Fruit fly (Drosophila melanogaster): ENCODE results near the gene pum.

The pum gene

DNA sequence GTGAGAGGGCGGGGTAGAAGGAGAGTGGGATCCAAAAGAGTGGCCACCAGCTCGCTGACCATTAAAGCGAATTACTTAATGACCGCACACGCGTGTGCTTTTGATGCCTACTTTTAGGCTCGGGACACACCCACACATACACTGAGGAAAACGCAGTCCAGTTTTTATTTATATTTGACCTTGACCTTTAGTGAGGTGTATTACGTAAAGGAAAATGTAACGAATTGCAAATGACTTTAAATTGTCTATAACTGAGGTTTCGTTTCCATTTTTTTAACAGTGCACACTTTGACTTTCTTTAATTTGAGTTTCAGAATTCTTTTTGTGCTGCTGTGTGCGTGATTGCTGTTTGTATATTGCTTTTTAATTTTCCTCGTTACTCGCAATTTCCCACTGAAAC lies 152.2 kb downstream of the pum start (continued):
- TF ChIP-seq Awh (GFP tag; IDR thresholded peaks at IDR 0.05) (0 out of 2 replicates have a peak, but pooled peaks have one; percentile 19), hb (GFP tag; IDR thresholded peaks at IDR 0.05; ENCODE audit: partially characterized antibody) (no peak), sr (GFP tag; IDR thresholded peaks at IDR 0.05) (0 out of 3 replicates have a peak, but pooled peaks have one; percentile 35), CG18599 (GFP tag; optimal IDR thresholded peaks at IDR 0.05) (peak; percentile 56), sug (tag; optimal IDR thresholded peaks at IDR 0.05) (no peak), Sry-δ (GFP tag; optimal IDR thresholded peaks at IDR 0.05) (no peak), zfh2 (GFP tag; optimal IDR thresholded peaks at IDR 0.05) (peak; percentile 15), lab (GFP tag; optimal IDR thresholded peaks at IDR 0.05) (peak; percentile 57), Ada2b (GFP tag; IDR thresholded peaks at IDR 0.05) (peak; percentile 25; the same call in 1 of the 2 replicates), CG8765 (GFP tag; IDR thresholded peaks at IDR 0.05) (no peak), Chrac-16 (GFP tag; optimal IDR thresholded peaks at IDR 0.05) (no peak), Dip2 (GFP tag; IDR thresholded peaks at IDR 0.05) (no peak), Ssrp (tag; optimal IDR thresholded peaks at IDR 0.05) (peak; percentile 16), ERR (GFP tag; optimal IDR thresholded peaks at IDR 0.05) (no peak), dmrt11E (tag; optimal IDR thresholded peaks at IDR 0.05) (no peak), CG4617 (GFP tag; optimal IDR thresholded peaks at IDR 0.05; ENCODE audit: borderline replicate concordance) (no peak), CG10366 (GFP tag; IDR thresholded peaks at IDR 0.05) (0 out of 2 replicates have a peak, but pooled peaks have one; percentile 9), CG6272 (GFP tag; IDR thresholded peaks at IDR 0.05) (no peak), CG6175 (GFP tag; IDR thresholded peaks at IDR 0.05) (no peak), CG11456 (GFP tag; IDR thresholded peaks at IDR 0.05) (no peak), Myb (GFP tag; optimal IDR thresholded peaks at IDR 0.05) (peak; percentile 4), yki (optimal IDR thresholded peaks at IDR 0.05) (no peak), CG6765 (GFP tag; optimal IDR thresholded peaks at IDR 0.05) (no peak), CG11247 (GFP tag; IDR thresholded peaks at IDR 0.05) (peak; percentile 22; the same call in 1 of the 2 replicates), CG7556 (GFP tag; optimal IDR thresholded peaks at IDR 0.05) (peak; percentile 25), sisA (GFP tag; IDR thresholded peaks at IDR 0.05) (peak; percentile 48; the same call in 1 of the 2 replicates), Abd-B (GFP tag; optimal IDR thresholded peaks at IDR 0.05) (no peak), CG1529 (GFP tag; optimal IDR thresholded peaks at IDR 0.05) (no peak), Pdp1 (GFP tag; optimal IDR thresholded peaks at IDR 0.05) (peak in 1 of 2 experiments; percentile 13), chn (GFP tag; optimal IDR thresholded peaks at IDR 0.05) (no peak), zen (tag; optimal IDR thresholded peaks at IDR 0.05) (no peak), CG5245 (GFP tag; optimal IDR thresholded peaks at IDR 0.05) (no peak), CG31224 (GFP tag; IDR thresholded peaks at IDR 0.05) (no peak), jigr1 (GFP tag; IDR thresholded peaks at IDR 0.05) (no peak), gcm (GFP tag; optimal IDR thresholded peaks at IDR 0.05) (no peak), CG12744 (GFP tag; optimal IDR thresholded peaks at IDR 0.05) (no peak), Six4 (GFP tag; optimal IDR thresholded peaks at IDR 0.05) (peak; percentile 10), prd (optimal IDR thresholded peaks at IDR 0.05) (no peak), prd (GFP tag; IDR thresholded peaks at IDR 0.05) (peak; percentile 50; the same call in 2 of the 3 replicates), CG31441 (GFP tag; IDR thresholded peaks at IDR 0.05) (0 out of 2 replicates have a peak, but pooled peaks have one; percentile 20), CG10274 (GFP tag; optimal IDR thresholded peaks at IDR 0.05) (no peak), Med (GFP tag) (peak; percentile 48), ken (GFP tag; IDR thresholded peaks at IDR 0.05) (0 out of 3 replicates have a peak, but pooled peaks have one; percentile 41), Oaz (GFP tag; IDR thresholded peaks at IDR 0.05) (no peak), ems (GFP tag; optimal IDR thresholded peaks at IDR 0.05) (peak; percentile 22), crp (GFP tag; optimal IDR thresholded peaks at IDR 0.05) (no peak), CG32532 (GFP tag; IDR thresholded peaks at IDR 0.05) (0 out of 2 replicates have a peak, but pooled peaks have one; percentile 14), sens (GFP tag) (peak; percentile 59), Sox102F (GFP tag; optimal IDR thresholded peaks at IDR 0.05) (peak; percentile 18), fd102C (GFP tag; optimal IDR thresholded peaks at IDR 0.05) (no peak), CG5180 (GFP tag; optimal IDR thresholded peaks at IDR 0.05) (no peak)
